Worm (Caenorhabditis elegans) whole organism, mixed stage, embryonic: ENCODE measurements around the gene C02F5.13.

Experiments used
- M03D4.4 ChIP-seq: sonication (generic microtip); optimal IDR thresholded peaks from 2 replicates; lab custom pipeline; 2017; ENCODE audit warnings: mild to moderate bottlenecking, missing genetic modification characterization, missing compliant biosample characterization
- bed-3 ChIP-seq: fragments of 200-800 bp; sonication (Bioruptor generic); optimal IDR thresholded peaks from 3 replicates; lab custom pipeline; 2018; ENCODE audit warnings: mild to moderate bottlenecking, missing genetic modification characterization, moderate library complexity, missing compliant biosample characterization
- blmp-1 ChIP-seq: fragments of 150-350 bp; optimal IDR thresholded peaks from 2 replicates; lab custom pipeline; 2014; ENCODE audit warnings: missing biosample characterization, missing genetic modification characterization
- ceh-39 ChIP-seq: fragments of 150-350 bp; optimal IDR thresholded peaks from 2 replicates; lab custom pipeline; 2014; ENCODE audit warnings: missing biosample characterization, missing genetic modification characterization
- ceh-43 ChIP-seq: fragments of 200-800 bp; sonication (Bioruptor generic); optimal IDR thresholded peaks from 2 replicates; lab custom pipeline; 2018; ENCODE audit warnings: mild to moderate bottlenecking, missing genetic modification characterization, moderate library complexity, missing compliant biosample characterization
- ceh-83 ChIP-seq: fragments of 200-800 bp; sonication (Bioruptor generic); optimal IDR thresholded peaks from 2 replicates; lab custom pipeline; 2018; ENCODE audit warnings: mild to moderate bottlenecking, missing genetic modification characterization, missing compliant biosample characterization
- ces-1 ChIP-seq: fragments of 150-350 bp; optimal IDR thresholded peaks from 2 replicates; lab custom pipeline; 2014; ENCODE audit warnings: missing biosample characterization, missing genetic modification reagents, missing genetic modification characterization
- cnd-1 ChIP-seq: fragments of 200-800 bp; sonication (Bioruptor generic); optimal IDR thresholded peaks from 2 replicates; lab custom pipeline; 2018; ENCODE audit warnings: mild to moderate bottlenecking, missing genetic modification characterization, missing compliant biosample characterization
- drap-1 ChIP-seq: fragments of 200-800 bp; sonication (Bioruptor generic); optimal IDR thresholded peaks from 3 replicates; lab custom pipeline; 2018; ENCODE audit warnings: mild to moderate bottlenecking, missing genetic modification characterization, missing compliant biosample characterization
- elt-1 ChIP-seq: sonication (generic microtip); optimal IDR thresholded peaks from 2 replicates; lab custom pipeline; 2017; ENCODE audit warnings: missing genetic modification characterization, mild to moderate bottlenecking, missing compliant biosample characterization, antibody characterized with exemption, moderate library complexity, borderline replicate concordance; ENCODE audit not compliant: insufficient read depth
- ham-2 ChIP-seq: fragments of 200-800 bp; sonication (Bioruptor generic); optimal IDR thresholded peaks from 2 replicates; lab custom pipeline; 2018; ENCODE audit warnings: mild to moderate bottlenecking, missing genetic modification characterization, missing compliant biosample characterization
- hlh-1 ChIP-seq: fragments of 150-350 bp; optimal IDR thresholded peaks from 2 replicates; lab custom pipeline; 2014; ENCODE audit warnings: missing biosample characterization, missing genetic modification reagents, missing genetic modification characterization
- lin-13 ChIP-seq: fragments of 150-350 bp; optimal IDR thresholded peaks from 2 replicates; lab custom pipeline; 2014; ENCODE audit warnings: missing biosample characterization, missing genetic modification characterization
- lsy-2 ChIP-seq: fragments of 150-350 bp; optimal IDR thresholded peaks from 2 replicates; lab custom pipeline; 2014; ENCODE audit warnings: missing biosample characterization, missing genetic modification characterization
- mab-5 ChIP-seq: fragments of 150-350 bp; optimal IDR thresholded peaks from 2 replicates; lab custom pipeline; 2014; ENCODE audit warnings: missing biosample characterization, missing genetic modification characterization
- mep-1 ChIP-seq: fragments of 150-350 bp; optimal IDR thresholded peaks from 2 replicates; lab custom pipeline; 2017; ENCODE audit warnings: missing biosample characterization, missing genetic modification reagents, missing genetic modification characterization, inconsistent platforms
- mls-2 ChIP-seq: sonication (generic microtip); optimal IDR thresholded peaks from 2 replicates; lab custom pipeline; 2016; ENCODE audit warnings: mild to moderate bottlenecking, missing genetic modification characterization, moderate library complexity, missing compliant biosample characterization
- nhr-12 ChIP-seq: fragments of 150-350 bp; optimal IDR thresholded peaks from 2 replicates; lab custom pipeline; 2014; ENCODE audit warnings: missing biosample characterization, missing genetic modification characterization
- nhr-2 ChIP-seq: fragments of 150-350 bp; optimal IDR thresholded peaks from 2 replicates; lab custom pipeline; 2014; ENCODE audit warnings: missing biosample characterization, missing genetic modification characterization
- nhr-237 ChIP-seq: fragments of 150-350 bp; optimal IDR thresholded peaks from 2 replicates; lab custom pipeline; 2014; ENCODE audit warnings: missing biosample characterization, missing genetic modification characterization
- nhr-28 ChIP-seq: fragments of 150-350 bp; optimal IDR thresholded peaks from 2 replicates; lab custom pipeline; 2014; ENCODE audit warnings: missing biosample characterization, missing genetic modification characterization
- nhr-76 ChIP-seq: sonication (generic microtip); optimal IDR thresholded peaks from 2 replicates; lab custom pipeline; 2017; ENCODE audit warnings: missing biosample characterization, missing genetic modification characterization
- pha-4 ChIP-seq: fragments of 150-350 bp; optimal IDR thresholded peaks from 2 replicates; lab custom pipeline; 2018; ENCODE audit warnings: missing biosample characterization, missing genetic modification reagents, missing genetic modification characterization
- sem-2 ChIP-seq: fragments of 200-800 bp; sonication (Bioruptor generic); optimal IDR thresholded peaks from 2 replicates; lab custom pipeline; 2018; ENCODE audit warnings: mild to moderate bottlenecking, missing genetic modification characterization, missing compliant biosample characterization
- snpc-4 ChIP-seq: fragments of 150-350 bp; optimal IDR thresholded peaks from 2 replicates; lab custom pipeline; 2014; ENCODE audit warnings: missing biosample characterization, missing genetic modification characterization
- sptf-1 ChIP-seq: sonication (generic microtip); optimal IDR thresholded peaks from 2 replicates; lab custom pipeline; 2017; ENCODE audit warnings: mild to moderate bottlenecking, missing genetic modification characterization, moderate library complexity, missing compliant biosample characterization
- tbx-8 ChIP-seq: fragments of 200-800 bp; sonication (Bioruptor generic); optimal IDR thresholded peaks from 2 replicates; lab custom pipeline; 2018; ENCODE audit warnings: mild to moderate bottlenecking, missing genetic modification characterization, moderate library complexity, missing compliant biosample characterization
- unc-120 ChIP-seq: sonication (generic microtip); optimal IDR thresholded peaks from 2 replicates; lab custom pipeline; 2017; ENCODE audit warnings: missing genetic modification characterization, missing compliant biosample characterization; ENCODE audit not compliant: poor library complexity, severe bottlenecking
- unc-62 ChIP-seq: fragments of 150-350 bp; optimal IDR thresholded peaks from 2 replicates; lab custom pipeline; 2014; ENCODE audit warnings: missing biosample characterization, missing genetic modification reagents, missing genetic modification characterization
- zip-8 ChIP-seq: fragments of 150-350 bp; optimal IDR thresholded peaks from 2 replicates; lab custom pipeline; 2014; ENCODE audit warnings: missing biosample characterization, missing genetic modification characterization
- ztf-11 ChIP-seq: fragments of 150-350 bp; optimal IDR thresholded peaks from 2 replicates; lab custom pipeline; 2014; ENCODE audit warnings: missing biosample characterization, missing genetic modification characterization

Gene C02F5.13

ce11 chrIII:8247051-8247450 is at the start of gene C02F5.13:
Gene C02F5.13, plus strand, starts transcription at chrIII:8247351.
- TF ChIP-seq elt-1 (tag; lab: Kevin White, UChicago) (no peak), M03D4.4 (no peak), lin-13 (no peak), cnd-1 (tag; lab: Kevin White, UChicago) (no peak), ceh-43 (GFP tag; lab: Kevin White, UChicago) (no peak), ztf-11 (tag; lab: Kevin White, UChicago) (no peak), pha-4 (tag; lab: Kevin White, UChicago) (no peak), drap-1 (GFP tag; lab: Kevin White, UChicago) (no peak), nhr-28 (no peak), blmp-1 (tag; lab: Kevin White, UChicago) (no peak), bed-3 (GFP tag; lab: Kevin White, UChicago) (no peak), ceh-83 (no peak), unc-120 (tag; lab: Kevin White, UChicago) (no peak), ham-2 (GFP tag; lab: Kevin White, UChicago) (no peak), sem-2 (GFP tag; lab: Kevin White, UChicago) (no peak)

- TF ChIP-seq nhr-28 (no peak), ceh-39 (no peak), ham-2 (GFP tag; lab: Kevin White, UChicago) (no peak), mep-1 (tag; lab: Kevin White, UChicago) (no peak), sem-2 (GFP tag; lab: Kevin White, UChicago) (no peak), cnd-1 (tag; lab: Kevin White, UChicago) (no peak), tbx-8 (no peak), mls-2 (tag; lab: Kevin White, UChicago) (no peak), ces-1 (GFP tag; lab: Kevin White, UChicago) (no peak), lin-13 (no peak), mab-5 (no peak), pha-4 (tag; lab: Kevin White, UChicago) (no peak), elt-1 (tag; lab: Kevin White, UChicago) (no peak), snpc-4 (tag; lab: Kevin White, UChicago) (no peak), blmp-1 (tag; lab: Kevin White, UChicago) (no peak), nhr-76 (tag; lab: Kevin White, UChicago) (no peak), bed-3 (GFP tag; lab: Kevin White, UChicago) (no peak), nhr-12 (tag; lab: Kevin White, UChicago) (no peak), drap-1 (GFP tag; lab: Kevin White, UChicago) (no peak), sptf-1 (tag; lab: Kevin White, UChicago) (no peak)
Measured at ce11 chrIII:8199060-8199459, 48.1 kb upstream of the C02F5.13 start.

- TF ChIP-seq mls-2 (tag; lab: Kevin White, UChicago) (no peak), mep-1 (tag; lab: Kevin White, UChicago) (no peak), cnd-1 (tag; lab: Kevin White, UChicago) (no peak), ztf-11 (tag; lab: Kevin White, UChicago) (no peak), ceh-39 (no peak), zip-8 (tag; lab: Kevin White, UChicago) (no peak), sem-2 (GFP tag; lab: Kevin White, UChicago) (no peak), lin-13 (no peak), drap-1 (GFP tag; lab: Kevin White, UChicago) (no peak), sptf-1 (tag; lab: Kevin White, UChicago) (no peak), hlh-1 (tag; lab: Kevin White, UChicago) (no peak), lsy-2 (tag; lab: Kevin White, UChicago) (no peak), nhr-12 (tag; lab: Kevin White, UChicago) (no peak), nhr-2 (tag; lab: Kevin White, UChicago) (no peak), mab-5 (no peak)
- TF ChIP-seq, all 35 proteins: peak for 0
Measured at ce11 chrIII:8201117-8201516, 46.0 kb upstream of the C02F5.13 start, which contains the start of gene unc-36. Gene unc-36, minus strand, starts transcription at chrIII:8201217.

- peak; percentile 83 for TF ChIP-seq unc-120 (tag; lab: Kevin White, UChicago)
- TF ChIP-seq mab-5 = peak; percentile 21
- no peak for TF ChIP-seq mls-2 (tag; lab: Kevin White, UChicago)
- TF ChIP-seq nhr-237 = no peak
- TF ChIP-seq unc-62 (GFP tag; lab: Kevin White, UChicago) = peak; percentile 36
- TF ChIP-seq ces-1 (GFP tag; lab: Kevin White, UChicago) = peak; percentile 62
- peak; percentile 58 for TF ChIP-seq hlh-1 (tag; lab: Kevin White, UChicago)
- TF ChIP-seq, all 35 proteins: peak for 5
Measured at ce11 chrIII:8201760-8202159, 45.4 kb upstream of the C02F5.13 start.
